Fruit fly (Drosophila melanogaster): ENCODE data around the gene Grip84.

Gene Grip84

dm6 chrX:19565714-19566316 is at the start of gene Grip84, which contains the start of gene car:
Gene Grip84, minus strand, starts transcription at chrX:19565764.
Gene car, plus strand, starts transcription at chrX:19566019.
- no peak for TF ChIP-seq CG8159 (tag; optimal IDR thresholded peaks at IDR 0.05)
- TF ChIP-seq CG13204 (GFP tag; optimal IDR thresholded peaks at IDR 0.05), result no peak
- no peak; the same call in 2 of the 3 replicates for TF ChIP-seq CG4496 (GFP tag; IDR thresholded peaks at IDR 0.05)
- peak; percentile 39 for TF ChIP-seq CG34367 (tag; optimal IDR thresholded peaks at IDR 0.05)
- TF ChIP-seq CG15710 (tag; optimal IDR thresholded peaks at IDR 0.05), result peak; percentile 58
- no peak for TF ChIP-seq CG8301 (tag; optimal IDR thresholded peaks at IDR 0.05)
- 0 out of 3 replicates have a peak, but pooled peaks have one; percentile 48 for TF ChIP-seq fd96Ca (GFP tag; IDR thresholded peaks at IDR 0.05)
- TF ChIP-seq CG9948 (tag; optimal IDR thresholded peaks at IDR 0.05), result peak; percentile 65
- TF ChIP-seq CG12605 (GFP tag; IDR thresholded peaks at IDR 0.05), result peak; percentile 49; the same call in 1 of the 2 replicates
- peak; percentile 40 for TF ChIP-seq CG32121 (GFP tag; IDR thresholded peaks at IDR 0.05)
- TF ChIP-seq CG17806 (tag; optimal IDR thresholded peaks at IDR 0.05), result peak; percentile 56
- TF ChIP-seq CG10348 (GFP tag; IDR thresholded peaks at IDR 0.05), result peak; percentile 14; the same call in 1 of the 2 replicates

- TF ChIP-seq Ets98B (GFP tag; IDR thresholded peaks at IDR 0.05) (peak; percentile 10; the same call in 1 of the 2 replicates), gl (tag; optimal IDR thresholded peaks at IDR 0.05) (peak; percentile 34), CG4496 (GFP tag; IDR thresholded peaks at IDR 0.05) (peak; percentile 83), Snoo (tag; optimal IDR thresholded peaks at IDR 0.05) (peak; percentile 60), CG34367 (tag; optimal IDR thresholded peaks at IDR 0.05) (peak; percentile 45), CG12605 (GFP tag; IDR thresholded peaks at IDR 0.05) (peak; percentile 57), D1 (tag; optimal IDR thresholded peaks at IDR 0.05) (no peak), CG32121 (GFP tag; IDR thresholded peaks at IDR 0.05) (no peak), CG17806 (tag; optimal IDR thresholded peaks at IDR 0.05) (no peak)
These were observed 47.9 kb upstream of the Grip84 start for dm6 chrX:19613473-19613872.

dm6 chrX:19611226-19611625 is 45.7 kb upstream of the Grip84 start, which contains the start of the genes Shawn and Tyler:
Gene Shawn, plus strand, starts transcription at chrX:19611526.
Gene Tyler, plus strand, starts transcription at chrX:19611526.
- TF ChIP-seq D1 (tag; optimal IDR thresholded peaks at IDR 0.05) (no peak), CG10348 (GFP tag; IDR thresholded peaks at IDR 0.05) (no peak), CG8301 (tag; optimal IDR thresholded peaks at IDR 0.05) (no peak), Pif1A (GFP tag; optimal IDR thresholded peaks at IDR 0.05) (no peak), CG17806 (tag; optimal IDR thresholded peaks at IDR 0.05) (no peak), CG8159 (tag; optimal IDR thresholded peaks at IDR 0.05) (no peak), CG9948 (tag; optimal IDR thresholded peaks at IDR 0.05) (no peak), CG15710 (tag; optimal IDR thresholded peaks at IDR 0.05) (no peak), CG34367 (tag; optimal IDR thresholded peaks at IDR 0.05) (no peak), Snoo (tag; optimal IDR thresholded peaks at IDR 0.05) (no peak), CG32121 (GFP tag; IDR thresholded peaks at IDR 0.05) (no peak), fd96Ca (GFP tag; IDR thresholded peaks at IDR 0.05) (no peak), gl (tag; optimal IDR thresholded peaks at IDR 0.05) (no peak), rn (GFP tag; IDR thresholded peaks at IDR 0.05) (no peak), CG14655 (GFP tag; optimal IDR thresholded peaks at IDR 0.05) (no peak)

dm6 chrX:19608042-19608609 is 42.6 kb upstream of the Grip84 start:
- no peak for TF ChIP-seq CG34367 (tag; optimal IDR thresholded peaks at IDR 0.05)
- TF ChIP-seq EcR (GFP tag; optimal IDR thresholded peaks at IDR 0.05), result peak; percentile 51
- no peak for TF ChIP-seq fd96Ca (GFP tag; IDR thresholded peaks at IDR 0.05)
- no peak for TF ChIP-seq CG13204 (GFP tag; optimal IDR thresholded peaks at IDR 0.05)
- TF ChIP-seq gl (tag; optimal IDR thresholded peaks at IDR 0.05), result no peak
- TF ChIP-seq D1 (tag; optimal IDR thresholded peaks at IDR 0.05), result no peak
- no peak for TF ChIP-seq Pif1B (GFP tag; optimal IDR thresholded peaks at IDR 0.05)
- TF ChIP-seq CG14655 (GFP tag; optimal IDR thresholded peaks at IDR 0.05), result no peak

DNA sequence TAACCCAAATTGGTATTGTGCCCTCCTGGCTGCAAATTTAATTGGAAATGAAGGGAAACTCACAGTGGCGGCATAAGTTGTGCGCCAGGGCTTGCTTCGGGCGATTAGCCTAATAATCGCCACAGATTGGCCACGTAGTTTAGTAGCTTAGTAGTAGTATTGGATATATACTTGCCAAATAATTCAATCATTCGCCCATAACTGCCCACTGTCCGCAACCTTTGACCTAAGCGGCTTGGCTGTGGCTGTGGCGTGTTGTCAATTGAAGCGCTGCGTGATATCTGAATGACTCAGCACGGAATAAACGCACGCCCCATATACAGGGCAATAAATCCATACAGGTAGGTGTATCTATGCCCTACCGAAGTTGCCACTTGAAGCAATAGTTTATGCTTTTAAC is 41.4 kb upstream of the Grip84 start:
- TF ChIP-seq CG9948 (tag; optimal IDR thresholded peaks at IDR 0.05), result no peak
- no peak for TF ChIP-seq Pif1A (GFP tag; optimal IDR thresholded peaks at IDR 0.05)
- no peak for TF ChIP-seq CG32121 (GFP tag; IDR thresholded peaks at IDR 0.05)
- TF ChIP-seq Pif1B (GFP tag; optimal IDR thresholded peaks at IDR 0.05), result no peak
- no peak for TF ChIP-seq Ets98B (GFP tag; IDR thresholded peaks at IDR 0.05)
- TF ChIP-seq CG17806 (tag; optimal IDR thresholded peaks at IDR 0.05), result no peak
- TF ChIP-seq CG15710 (tag; optimal IDR thresholded peaks at IDR 0.05), result no peak
- TF ChIP-seq Snoo (tag; optimal IDR thresholded peaks at IDR 0.05), result no peak

- TF ChIP-seq Pif1A (GFP tag; optimal IDR thresholded peaks at IDR 0.05) (no peak), CG13204 (GFP tag; optimal IDR thresholded peaks at IDR 0.05) (no peak), D1 (tag; optimal IDR thresholded peaks at IDR 0.05) (no peak), CG8301 (tag; optimal IDR thresholded peaks at IDR 0.05) (no peak), EcR (GFP tag; optimal IDR thresholded peaks at IDR 0.05) (no peak), CG10348 (GFP tag; IDR thresholded peaks at IDR 0.05) (no peak), CG32121 (GFP tag; IDR thresholded peaks at IDR 0.05) (no peak), Ets98B (GFP tag; IDR thresholded peaks at IDR 0.05) (no peak), rn (GFP tag; IDR thresholded peaks at IDR 0.05) (no peak), CG14655 (GFP tag; optimal IDR thresholded peaks at IDR 0.05) (no peak), CG15710 (tag; optimal IDR thresholded peaks at IDR 0.05) (no peak), Snoo (tag; optimal IDR thresholded peaks at IDR 0.05) (no peak), CG9948 (tag; optimal IDR thresholded peaks at IDR 0.05) (no peak), CG12605 (GFP tag; IDR thresholded peaks at IDR 0.05) (no peak), gl (tag; optimal IDR thresholded peaks at IDR 0.05) (no peak), fd96Ca (GFP tag; IDR thresholded peaks at IDR 0.05) (no peak), CG4496 (GFP tag; IDR thresholded peaks at IDR 0.05) (no peak), CG34367 (tag; optimal IDR thresholded peaks at IDR 0.05) (no peak)
These were observed 41.0 kb upstream of the Grip84 start for dm6 chrX:19606558-19606957.

Data from whole organism, pupa.